Fruit fly (Drosophila melanogaster) whole organism, embryonic: ENCODE results near the gene CG5262.
A peak's percentile ranks its signal among the peaks of the same experiment; 100 is the strongest.

Experiments used
- Atf3 ChIP-seq: fragments of 200-800 bp; sonication (Bioruptor generic); optimal IDR thresholded peaks from 3 replicates; lab custom pipeline; 2016; ENCODE audit warnings: missing biosample characterization, missing genetic modification characterization
- B-H1 ChIP-seq: fragments of 200-800 bp; sonication (Bioruptor generic); IDR thresholded peaks from 3 replicates; pipeline ENCODE4 v1.3.6; 2022; ENCODE audit warnings: missing biosample characterization, missing genetic modification characterization
- Bgb ChIP-seq: fragments of 200-800 bp; sonication (Bioruptor generic); IDR thresholded peaks from 2 replicates; pipeline ENCODE4 v1.3.6; 2022; ENCODE audit warnings: missing biosample characterization, missing genetic modification characterization; ENCODE audit not compliant: partially characterized antibody
- CG10267 ChIP-seq: fragments of 200-800 bp; sonication (Bioruptor generic); optimal IDR thresholded peaks from 2 replicates; lab custom pipeline; 2018; ENCODE audit warnings: missing biosample characterization, mild to moderate bottlenecking, missing genetic modification characterization, moderate library complexity
- CG10321 ChIP-seq: fragments of 200-800 bp; sonication (Bioruptor generic); IDR thresholded peaks from 2 replicates; pipeline ENCODE4 v1.3.6; 2022; ENCODE audit warnings: missing biosample characterization, missing genetic modification characterization
- CG11398 ChIP-seq: fragments of 200-800 bp; sonication (Bioruptor generic); optimal IDR thresholded peaks from 2 replicates; lab custom pipeline; 2016; ENCODE audit warnings: missing biosample characterization, missing genetic modification characterization
- CG12391 ChIP-seq: fragments of 200-800 bp; sonication (Bioruptor generic); optimal IDR thresholded peaks from 3 replicates; lab custom pipeline; 2018; ENCODE audit warnings: missing biosample characterization, mild to moderate bottlenecking, missing genetic modification characterization, moderate library complexity
- CG12744 ChIP-seq: fragments of 200-800 bp; sonication (Bioruptor generic); optimal IDR thresholded peaks from 2 replicates; lab custom pipeline; 2016; ENCODE audit warnings: missing biosample characterization, missing genetic modification characterization
- CG14014 ChIP-seq: fragments of 200-800 bp; sonication (Bioruptor generic); IDR thresholded peaks from 2 replicates; pipeline ENCODE4 v1.3.6; 2022; ENCODE audit warnings: missing biosample characterization, missing genetic modification characterization
- CG15696 ChIP-seq: fragments of 200-800 bp; sonication (Bioruptor generic); optimal IDR thresholded peaks from 2 replicates; lab custom pipeline; 2019; ENCODE audit warnings: missing biosample characterization, mild to moderate bottlenecking, missing genetic modification characterization, moderate library complexity
- CG17328 ChIP-seq: fragments of 200-800 bp; sonication (Bioruptor generic); IDR thresholded peaks from 2 replicates; pipeline ENCODE4 v1.3.6; 2022; ENCODE audit warnings: missing biosample characterization, missing genetic modification characterization
- CG2875 ChIP-seq: fragments of 200-800 bp; sonication (Bioruptor generic); optimal IDR thresholded peaks from 2 replicates; lab custom pipeline; 2017; ENCODE audit warnings: missing biosample characterization, mild to moderate bottlenecking, missing genetic modification characterization, missing genetic modification reagents
- CG33213 ChIP-seq: fragments of 200-800 bp; sonication (Bioruptor generic); optimal IDR thresholded peaks from 3 replicates; lab custom pipeline; 2016; ENCODE audit warnings: missing biosample characterization, missing genetic modification characterization
- CG33557 ChIP-seq: fragments of 200-800 bp; sonication (Bioruptor generic); optimal IDR thresholded peaks from 2 replicates; lab custom pipeline; 2019; ENCODE audit warnings: missing biosample characterization, mild to moderate bottlenecking, missing genetic modification characterization, moderate library complexity
- CG3407 ChIP-seq: fragments of 200-800 bp; sonication (Bioruptor generic); optimal IDR thresholded peaks from 2 replicates; lab custom pipeline; 2018; ENCODE audit warnings: missing biosample characterization, mild to moderate bottlenecking, missing genetic modification characterization
- CG6175 ChIP-seq: fragments of 200-800 bp; sonication (Bioruptor generic); IDR thresholded peaks from 3 replicates; pipeline ENCODE4 v1.3.6; 2022; ENCODE audit warnings: missing biosample characterization, missing genetic modification characterization
- CG6654 ChIP-seq: fragments of 200-800 bp; sonication (Bioruptor generic); optimal IDR thresholded peaks from 2 replicates; lab custom pipeline; 2017; ENCODE audit warnings: missing biosample characterization, mild to moderate bottlenecking, missing genetic modification characterization
- CG6854 ChIP-seq: fragments of 200-800 bp; sonication (Bioruptor generic); optimal IDR thresholded peaks from 3 replicates; lab custom pipeline; 2017; ENCODE audit warnings: missing biosample characterization, mild to moderate bottlenecking, missing genetic modification characterization
- CG8281 ChIP-seq: fragments of 200-800 bp; sonication (Bioruptor generic); optimal IDR thresholded peaks from 2 replicates; lab custom pipeline; 2018; ENCODE audit warnings: missing biosample characterization, mild to moderate bottlenecking, missing genetic modification characterization, moderate library complexity
- CG9215 ChIP-seq: fragments of 200-800 bp; sonication (Bioruptor generic); IDR thresholded peaks from 2 replicates; pipeline ENCODE4 v1.3.6; 2022; ENCODE audit warnings: missing biosample characterization, missing genetic modification characterization
- Dref ChIP-seq: fragments of 200-800 bp; sonication (Bioruptor generic); IDR thresholded peaks from 2 replicates; pipeline ENCODE4 v1.3.6; 2022; ENCODE audit warnings: missing biosample characterization, missing genetic modification characterization
- HLH54F ChIP-seq: fragments of 200-800 bp; sonication (Bioruptor generic); optimal IDR thresholded peaks from 3 replicates; lab custom pipeline; 2016; ENCODE audit warnings: missing biosample characterization, missing genetic modification characterization
- Hsf ChIP-seq: fragments of 200-800 bp; sonication (Bioruptor generic); optimal IDR thresholded peaks from 3 replicates; lab custom pipeline; 2016; ENCODE audit warnings: missing biosample characterization, missing genetic modification characterization
- Lim3 ChIP-seq: fragments of 200-800 bp; sonication (Bioruptor generic); IDR thresholded peaks from 2 replicates; pipeline ENCODE4 v1.3.6; 2022; ENCODE audit warnings: missing biosample characterization, missing genetic modification characterization
- MBD-R2 ChIP-seq: fragments of 200-800 bp; sonication (Bioruptor generic); IDR thresholded peaks from 2 replicates; pipeline ENCODE4 v1.3.6; 2022; ENCODE audit warnings: missing biosample characterization, missing genetic modification characterization
- MTF-1 ChIP-seq: fragments of 200-800 bp; sonication (Bioruptor generic); optimal IDR thresholded peaks from 2 replicates; lab custom pipeline; 2018; ENCODE audit warnings: missing biosample characterization, mild to moderate bottlenecking, missing genetic modification characterization, borderline replicate concordance
- Mad ChIP-seq: fragments of 200-800 bp; sonication (Bioruptor generic); optimal IDR thresholded peaks from 2 replicates; lab custom pipeline; 2016; ENCODE audit warnings: missing biosample characterization, missing genetic modification characterization
- Max ChIP-seq: fragments of 200-800 bp; sonication (Bioruptor generic); optimal IDR thresholded peaks from 2 replicates; lab custom pipeline; 2016; ENCODE audit warnings: missing biosample characterization, mild to moderate bottlenecking, missing genetic modification characterization
- Med ChIP-seq: fragments of 200-800 bp; sonication (Bioruptor generic); peaks from one replicate; lab custom pipeline; 2016; ENCODE audit warnings: missing biosample characterization, missing genetic modification characterization, mild to moderate bottlenecking, inconsistent platforms, moderate library complexity
- Neu2 ChIP-seq: fragments of 200-800 bp; sonication (Bioruptor generic); optimal IDR thresholded peaks from 3 replicates; lab custom pipeline; 2016; ENCODE audit warnings: missing biosample characterization, missing genetic modification characterization, borderline replicate concordance
- NfI ChIP-seq: fragments of 200-800 bp; sonication (Bioruptor generic); optimal IDR thresholded peaks from 3 replicates; lab custom pipeline; 2018; ENCODE audit warnings: missing biosample characterization, mild to moderate bottlenecking, missing genetic modification characterization, moderate library complexity
- Rx ChIP-seq: fragments of 200-800 bp; sonication (Bioruptor generic); IDR thresholded peaks from 2 replicates; pipeline ENCODE4 v1.3.6; 2022; ENCODE audit warnings: missing biosample characterization, missing genetic modification characterization
- ato ChIP-seq: fragments of 200-800 bp; sonication (Bioruptor generic); IDR thresholded peaks from 2 replicates; pipeline ENCODE4 v1.3.6; 2022; ENCODE audit warnings: missing biosample characterization, missing genetic modification characterization; ENCODE audit not compliant: partially characterized antibody
- bab2 ChIP-seq: fragments of 200-800 bp; sonication (Bioruptor generic); optimal IDR thresholded peaks from 2 replicates; lab custom pipeline; 2016; ENCODE audit warnings: missing biosample characterization, missing genetic modification characterization
- bbx ChIP-seq: fragments of 200-800 bp; sonication (Bioruptor generic); IDR thresholded peaks from 2 replicates; pipeline ENCODE4 v1.3.6; 2022; ENCODE audit warnings: missing biosample characterization, missing genetic modification characterization; ENCODE audit not compliant: partially characterized antibody
- cg ChIP-seq: fragments of 200-800 bp; sonication (Bioruptor generic); optimal IDR thresholded peaks from 3 replicates; lab custom pipeline; 2019; ENCODE audit warnings: missing biosample characterization, mild to moderate bottlenecking, missing genetic modification characterization, moderate library complexity
- crol ChIP-seq: fragments of 200-800 bp; sonication (Bioruptor generic); IDR thresholded peaks from 2 replicates; pipeline ENCODE4 v1.3.6; 2022; ENCODE audit warnings: missing biosample characterization, missing genetic modification characterization
- dysf ChIP-seq: fragments of 200-800 bp; sonication (Bioruptor generic); IDR thresholded peaks from 3 replicates; pipeline ENCODE4 v1.3.6; 2022; ENCODE audit warnings: missing biosample characterization, missing genetic modification characterization
- esg ChIP-seq: fragments of 200-800 bp; sonication (Bioruptor generic); conservative IDR thresholded peaks from 2 replicates; pipeline ENCODE4 v1.3.6; 2022; ENCODE audit warnings: missing biosample characterization, missing genetic modification characterization
- eve ChIP-seq, 2 experiments: fragments of >200 bp; optimal IDR thresholded peaks; 2 replicates each; lab custom pipeline; 2017; ENCODE audit warnings: missing biosample characterization in 2 of 2, missing genetic modification characterization in 2 of 2
- fd3F ChIP-seq: fragments of 200-800 bp; sonication (Bioruptor generic); optimal IDR thresholded peaks from 2 replicates; lab custom pipeline; 2018; ENCODE audit warnings: missing biosample characterization, mild to moderate bottlenecking, missing genetic modification characterization, moderate library complexity
- fd96Cb ChIP-seq: fragments of 200-800 bp; sonication (Bioruptor generic); optimal IDR thresholded peaks from 2 replicates; lab custom pipeline; 2018; ENCODE audit warnings: missing biosample characterization, mild to moderate bottlenecking, missing genetic modification characterization, moderate library complexity
- ind ChIP-seq: fragments of 200-800 bp; sonication (Bioruptor generic); optimal IDR thresholded peaks from 3 replicates; lab custom pipeline; 2016; ENCODE audit warnings: missing biosample characterization, missing genetic modification characterization
- insv ChIP-seq, 2 experiments: fragments of 200-800 bp; sonication (Bioruptor generic); optimal IDR thresholded peaks; 3 replicates each; lab custom pipeline; 2016 to 2018; ENCODE audit warnings: missing biosample characterization in 2 of 2, missing genetic modification characterization in 2 of 2
- jumu ChIP-seq: fragments of 200-800 bp; sonication (Bioruptor generic); optimal IDR thresholded peaks from 3 replicates; lab custom pipeline; 2016; ENCODE audit warnings: missing biosample characterization, missing genetic modification characterization
- lov ChIP-seq, 2 experiments: fragments of 200-800 bp in 1 of 2; fragments of >200 bp in 1 of 2; sonication (Bioruptor generic) in 1 of 2; IDR thresholded peaks in 1 of 2; optimal IDR thresholded peaks in 1 of 2; 2 replicates in 1 of 2; 3 replicates in 1 of 2; pipeline versions ENCODE4 v1.3.6 to Lab custom; 2017 to 2022; ENCODE audit warnings: missing biosample characterization in 1 of 2, missing genetic modification characterization in 1 of 2
- mld ChIP-seq: fragments of 200-800 bp; sonication (Bioruptor generic); IDR thresholded peaks from 3 replicates; pipeline ENCODE4 v1.3.6; 2022; ENCODE audit warnings: missing biosample characterization, missing genetic modification characterization; ENCODE audit not compliant: partially characterized antibody
- sens-2 ChIP-seq: fragments of 200-800 bp; sonication (Bioruptor generic); IDR thresholded peaks from 2 replicates; pipeline ENCODE4 v1.3.6; 2022; ENCODE audit warnings: missing biosample characterization, missing genetic modification characterization
- toy ChIP-seq: fragments of 200-800 bp; sonication (Bioruptor generic); IDR thresholded peaks from 2 replicates; pipeline ENCODE4 v1.3.6; 2022; ENCODE audit warnings: missing biosample characterization, missing genetic modification characterization
- unpg ChIP-seq: fragments of 200-800 bp; sonication (Bioruptor generic); optimal IDR thresholded peaks from 3 replicates; lab custom pipeline; 2018; ENCODE audit warnings: missing biosample characterization, mild to moderate bottlenecking, missing genetic modification characterization, moderate library complexity
- wdn ChIP-seq: fragments of 200-800 bp; sonication (Bioruptor generic); IDR thresholded peaks from 2 replicates; pipeline ENCODE4 v1.3.6; 2022; ENCODE audit warnings: missing biosample characterization, missing genetic modification characterization

Gene CG5262

DNA sequence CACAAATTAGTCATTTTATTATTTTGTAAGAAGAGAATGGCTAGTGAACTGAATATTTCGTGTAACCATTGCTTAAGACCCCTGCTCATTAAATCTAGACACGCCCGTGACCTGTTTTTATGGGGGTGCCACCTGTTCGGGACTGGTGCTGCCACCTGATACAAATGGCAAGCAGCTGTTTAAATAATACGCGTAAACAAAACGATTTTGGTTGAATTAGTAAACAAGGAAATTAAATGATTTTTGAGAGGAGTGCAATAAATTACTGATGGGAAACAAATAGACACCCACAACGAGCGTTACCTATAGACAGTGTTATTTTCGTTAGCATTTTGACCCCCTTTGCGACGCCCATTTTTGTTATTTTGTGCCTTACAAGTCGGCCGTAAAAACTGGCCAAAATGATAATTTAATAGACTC, 44.5 kb upstream of the CG5262 start (continued):
- peak; percentile 82 for TF ChIP-seq CG33213 (GFP tag; lab: Kevin White, UChicago)
- no peak for TF ChIP-seq Rx
- TF ChIP-seq CG2875 (GFP tag; lab: Kevin White, UChicago), result peak; percentile 73
- no peak for TF ChIP-seq wdn (GFP tag; lab: Robert Waterston, UW)
- peak; percentile 89 for TF ChIP-seq bab2 (GFP tag; lab: Kevin White, UChicago)
- peak; percentile 84 for TF ChIP-seq Hsf
- peak; percentile 34 for TF ChIP-seq CG6654 (GFP tag; lab: Kevin White, UChicago)
- TF ChIP-seq ind, result peak; percentile 93
- TF ChIP-seq toy (GFP tag; lab: Robert Waterston, UW), result no peak
- TF ChIP-seq jumu (GFP tag; lab: Kevin White, UChicago), result peak; percentile 87
- peak; percentile 86 for TF ChIP-seq unpg (GFP tag; lab: Kevin White, UChicago)
- no peak for TF ChIP-seq Lim3
- peak; percentile 94 for TF ChIP-seq HLH54F (GFP tag; lab: Kevin White, UChicago)
- TF ChIP-seq CG12744 (GFP tag; lab: Kevin White, UChicago), result peak; percentile 74
- TF ChIP-seq CG6854 (GFP tag; lab: Kevin White, UChicago), result peak; percentile 76
- TF ChIP-seq fd3F (GFP tag; lab: Kevin White, UChicago), result peak; percentile 78
- TF ChIP-seq Neu2 (GFP tag; lab: Kevin White, UChicago), result no peak
- TF ChIP-seq CG10321 (GFP tag; lab: Robert Waterston, UW), result no peak
- peak; percentile 78 for TF ChIP-seq CG11398
- TF ChIP-seq CG33557, result peak; percentile 69
- TF ChIP-seq lov (optimal IDR thresholded peaks at IDR 0.05; lab: Kevin White, UChicago), result no peak
- no peak for TF ChIP-seq lov (GFP tag; IDR thresholded peaks at IDR 0.05; lab: Robert Waterston, UW)
- TF ChIP-seq ato (GFP tag; lab: Robert Waterston, UW), result no peak
- peak; percentile 81 for TF ChIP-seq MTF-1 (GFP tag; lab: Kevin White, UChicago)
- TF ChIP-seq CG17328 (GFP tag; lab: Robert Waterston, UW), result no peak
- TF ChIP-seq CG6175 (GFP tag; lab: Robert Waterston, UW), result no peak
- peak; percentile 82 for TF ChIP-seq CG10267 (tag; lab: Kevin White, UChicago)
- TF ChIP-seq Med, result peak; percentile 98
- TF ChIP-seq Bgb (GFP tag; lab: Robert Waterston, UW), result no peak
- TF ChIP-seq CG3407 (GFP tag; lab: Kevin White, UChicago), result peak; percentile 68
- peak; percentile 90 for TF ChIP-seq NfI (GFP tag; lab: Kevin White, UChicago)
- TF ChIP-seq dysf, result no peak
- no peak for TF ChIP-seq esg
- TF ChIP-seq Mad (GFP tag; lab: Kevin White, UChicago), result peak; percentile 83
- TF ChIP-seq insv (GFP tag; optimal IDR thresholded peaks at IDR 0.05; lab: Kevin White, UChicago), result peak in 1 of 2 experiments; percentile 62
- TF ChIP-seq CG15696, result peak; percentile 70
- TF ChIP-seq sens-2 (GFP tag; lab: Robert Waterston, UW), result no peak
- peak; percentile 86 for TF ChIP-seq Atf3 (GFP tag; lab: Kevin White, UChicago)
- no peak for TF ChIP-seq MBD-R2 (GFP tag; lab: Robert Waterston, UW)
- no peak for TF ChIP-seq B-H1
- no peak for TF ChIP-seq Dref (GFP tag; lab: Robert Waterston, UW)
- no peak for TF ChIP-seq eve (GFP tag; optimal IDR thresholded peaks at IDR 0.05; lab: Kevin White, UChicago)
- no peak for TF ChIP-seq CG9215 (GFP tag; lab: Robert Waterston, UW)
- TF ChIP-seq CG14014 (GFP tag; lab: Robert Waterston, UW), result no peak
- TF ChIP-seq fd96Cb (tag; lab: Kevin White, UChicago), result peak; percentile 82
- TF ChIP-seq crol (GFP tag; lab: Robert Waterston, UW), result no peak
- TF ChIP-seq bbx, result no peak
- peak; percentile 89 for TF ChIP-seq CG12391 (tag; lab: Kevin White, UChicago)
- peak; percentile 62 for TF ChIP-seq CG8281 (tag; lab: Kevin White, UChicago)
- TF ChIP-seq cg, result no peak
- peak; percentile 77 for TF ChIP-seq Max
- TF ChIP-seq mld (GFP tag; lab: Robert Waterston, UW), result no peak
